Fruit fly (Drosophila melanogaster) whole organism, embryonic: Measurements from ENCODE around the gene CG1273.

Source experiments
- ATbp ChIP-seq: fragments of 200-800 bp; sonication (Bioruptor generic); optimal IDR thresholded peaks from 2 replicates; lab custom pipeline; 2017; ENCODE audit warnings: missing biosample characterization, mild to moderate bottlenecking, missing genetic modification characterization, missing genetic modification reagents
- Atf6 ChIP-seq: fragments of 200-800 bp; sonication (Bioruptor generic); IDR thresholded peaks from 2 replicates; pipeline ENCODE4 v1.3.6; 2022; ENCODE audit warnings: missing biosample characterization, missing genetic modification characterization
- B-H1 ChIP-seq: fragments of 200-800 bp; sonication (Bioruptor generic); IDR thresholded peaks from 3 replicates; pipeline ENCODE4 v1.3.6; 2022; ENCODE audit warnings: missing biosample characterization, missing genetic modification characterization
- Blimp-1 ChIP-seq: fragments of 200-800 bp; sonication (Bioruptor generic); optimal IDR thresholded peaks from 3 replicates; lab custom pipeline; 2018; ENCODE audit warnings: missing biosample characterization, missing genetic modification characterization, mild to moderate bottlenecking, moderate library complexity, missing genetic modification reagents
- CG10366 ChIP-seq: fragments of 200-800 bp; sonication (Bioruptor generic); IDR thresholded peaks from 2 replicates; pipeline ENCODE4 v1.3.6; 2022; ENCODE audit warnings: missing biosample characterization, missing genetic modification characterization
- CG10431 ChIP-seq: fragments of 200-800 bp; sonication (Bioruptor generic); optimal IDR thresholded peaks from 3 replicates; lab custom pipeline; 2018; ENCODE audit warnings: missing biosample characterization, mild to moderate bottlenecking, missing genetic modification characterization
- CG12299 ChIP-seq: fragments of 200-800 bp; sonication (Bioruptor generic); optimal IDR thresholded peaks from 2 replicates; lab custom pipeline; 2018; ENCODE audit warnings: missing biosample characterization, mild to moderate bottlenecking, missing genetic modification characterization
- CG12659 ChIP-seq: fragments of 200-800 bp; sonication (Bioruptor generic); optimal IDR thresholded peaks from 3 replicates; lab custom pipeline; 2017; ENCODE audit warnings: mild to moderate bottlenecking, missing biosample characterization, missing genetic modification reagents, missing genetic modification characterization
- CG13775 ChIP-seq: fragments of 200-800 bp; sonication (Bioruptor generic); optimal IDR thresholded peaks from 3 replicates; lab custom pipeline; 2017; ENCODE audit warnings: missing biosample characterization, mild to moderate bottlenecking, missing genetic modification characterization
- CG14860 ChIP-seq: fragments of 200-800 bp; sonication (Bioruptor generic); IDR thresholded peaks from 3 replicates; pipeline ENCODE4 v1.3.6; 2022; ENCODE audit warnings: missing biosample characterization, missing genetic modification characterization; ENCODE audit not compliant: partially characterized antibody
- CG15601 ChIP-seq: fragments of 200-800 bp; sonication (Bioruptor generic); optimal IDR thresholded peaks from 3 replicates; lab custom pipeline; 2019; ENCODE audit warnings: missing biosample characterization, mild to moderate bottlenecking, missing genetic modification characterization, moderate library complexity
- CG1603 ChIP-seq: fragments of 200-800 bp; sonication (Bioruptor generic); optimal IDR thresholded peaks from 2 replicates; lab custom pipeline; 2019; ENCODE audit warnings: missing biosample characterization, mild to moderate bottlenecking, missing genetic modification characterization, moderate library complexity
- CG18599 ChIP-seq: fragments of 200-800 bp; sonication (Bioruptor generic); optimal IDR thresholded peaks from 3 replicates; lab custom pipeline; 2017; ENCODE audit warnings: missing biosample characterization, missing genetic modification characterization, mild to moderate bottlenecking, moderate library complexity, missing genetic modification reagents
- CG2199 ChIP-seq: fragments of 200-800 bp; sonication (Bioruptor generic); IDR thresholded peaks from 3 replicates; pipeline ENCODE4 v1.3.6; 2022; ENCODE audit warnings: missing biosample characterization, missing genetic modification characterization
- CG31365 ChIP-seq: fragments of 200-800 bp; sonication (Bioruptor generic); optimal IDR thresholded peaks from 2 replicates; lab custom pipeline; 2018; ENCODE audit warnings: missing biosample characterization, mild to moderate bottlenecking, missing genetic modification characterization
- CG7839 ChIP-seq: fragments of 200-800 bp; sonication (Bioruptor generic); optimal IDR thresholded peaks from 3 replicates; lab custom pipeline; 2018; ENCODE audit warnings: missing biosample characterization, mild to moderate bottlenecking, missing genetic modification characterization, moderate library complexity
- CG9437 ChIP-seq: fragments of 200-800 bp; sonication (Bioruptor generic); optimal IDR thresholded peaks from 2 replicates; lab custom pipeline; 2018; ENCODE audit warnings: missing biosample characterization, mild to moderate bottlenecking, missing genetic modification characterization
- CHES-1-like ChIP-seq: fragments of 200-800 bp; sonication (Bioruptor generic); optimal IDR thresholded peaks from 2 replicates; lab custom pipeline; 2016; ENCODE audit warnings: missing biosample characterization, missing genetic modification characterization
- D19A ChIP-seq: fragments of 200-800 bp; optimal IDR thresholded peaks from 3 replicates; lab custom pipeline; 2019; ENCODE audit warnings: missing biosample characterization, mild to moderate bottlenecking, missing genetic modification characterization, moderate library complexity
- Dfd ChIP-seq, 2 experiments: fragments of >200 bp; optimal IDR thresholded peaks; 2 replicates each; lab custom pipeline; 2017; ENCODE audit warnings: missing biosample characterization in 2 of 2, missing genetic modification characterization in 2 of 2
- Dip2 ChIP-seq: fragments of 200-800 bp; sonication (Bioruptor generic); IDR thresholded peaks from 2 replicates; pipeline ENCODE4 v1.3.6; 2022; ENCODE audit warnings: missing biosample characterization, missing genetic modification characterization
- Ets65A ChIP-seq: fragments of 200-800 bp; sonication (Bioruptor generic); peaks from one replicate; lab custom pipeline; 2016; ENCODE audit warnings: missing biosample characterization, missing genetic modification characterization
- H15 ChIP-seq: fragments of 200-800 bp; sonication (Bioruptor generic); IDR thresholded peaks from 3 replicates; pipeline ENCODE4 v1.3.6; 2022; ENCODE audit warnings: missing biosample characterization, missing genetic modification characterization
- Hey ChIP-seq: fragments of 200-800 bp; sonication (Bioruptor generic); optimal IDR thresholded peaks from 3 replicates; lab custom pipeline; 2018; ENCODE audit warnings: missing biosample characterization, mild to moderate bottlenecking, missing genetic modification characterization
- Max ChIP-seq: fragments of 200-800 bp; sonication (Bioruptor generic); optimal IDR thresholded peaks from 2 replicates; lab custom pipeline; 2016; ENCODE audit warnings: missing biosample characterization, mild to moderate bottlenecking, missing genetic modification characterization
- Oli ChIP-seq: fragments of 200-800 bp; sonication (Bioruptor generic); optimal IDR thresholded peaks from 2 replicates; lab custom pipeline; 2018; ENCODE audit warnings: missing biosample characterization, mild to moderate bottlenecking, missing genetic modification characterization, moderate library complexity
- PHDP ChIP-seq: fragments of 200-800 bp; sonication (Bioruptor generic); optimal IDR thresholded peaks from 3 replicates; lab custom pipeline; 2018; ENCODE audit warnings: missing biosample characterization, mild to moderate bottlenecking, missing genetic modification characterization, moderate library complexity
- Rx ChIP-seq: fragments of 200-800 bp; sonication (Bioruptor generic); IDR thresholded peaks from 2 replicates; pipeline ENCODE4 v1.3.6; 2022; ENCODE audit warnings: missing biosample characterization, missing genetic modification characterization
- aop ChIP-seq: fragments of 200-800 bp; sonication (Bioruptor generic); IDR thresholded peaks from 2 replicates; pipeline ENCODE4 v1.3.6; 2022; ENCODE audit warnings: missing biosample characterization, missing genetic modification characterization
- bcd ChIP-seq: fragments of 200-800 bp; sonication (Bioruptor generic); optimal IDR thresholded peaks from 2 replicates; lab custom pipeline; 2017; ENCODE audit warnings: missing biosample characterization, mild to moderate bottlenecking, missing genetic modification characterization
- chn ChIP-seq: fragments of 200-800 bp; sonication (Bioruptor generic); optimal IDR thresholded peaks from 2 replicates; lab custom pipeline; 2016; ENCODE audit warnings: missing biosample characterization, missing genetic modification characterization
- dmrt99B ChIP-seq: fragments of 200-800 bp; sonication (Bioruptor generic); optimal IDR thresholded peaks from 2 replicates; lab custom pipeline; 2018; ENCODE audit warnings: missing biosample characterization, mild to moderate bottlenecking, missing genetic modification characterization, moderate library complexity
- dysf ChIP-seq: fragments of 200-800 bp; sonication (Bioruptor generic); IDR thresholded peaks from 3 replicates; pipeline ENCODE4 v1.3.6; 2022; ENCODE audit warnings: missing biosample characterization, missing genetic modification characterization
- ewg ChIP-seq: fragments of 200-800 bp; sonication (Bioruptor generic); optimal IDR thresholded peaks from 3 replicates; lab custom pipeline; 2017; ENCODE audit warnings: mild to moderate bottlenecking, missing biosample characterization, missing genetic modification reagents, missing genetic modification characterization
- eyg ChIP-seq: fragments of 200-800 bp; sonication (Bioruptor generic); optimal IDR thresholded peaks from 3 replicates; lab custom pipeline; 2016; ENCODE audit warnings: missing biosample characterization, missing genetic modification characterization
- gsb ChIP-seq: fragments of 200-800 bp; sonication (Bioruptor generic); IDR thresholded peaks from 2 replicates; pipeline ENCODE4 v1.3.6; 2022; ENCODE audit warnings: missing biosample characterization, missing genetic modification characterization
- gsb-n ChIP-seq: fragments of 200-800 bp; sonication (Bioruptor generic); optimal IDR thresholded peaks from 3 replicates; lab custom pipeline; 2018; ENCODE audit warnings: missing biosample characterization, mild to moderate bottlenecking, missing genetic modification characterization
- inv ChIP-seq: fragments of 200-800 bp; sonication (Bioruptor generic); IDR thresholded peaks from 2 replicates; pipeline ENCODE4 v1.3.6; 2022; ENCODE audit warnings: missing biosample characterization, missing genetic modification characterization; ENCODE audit not compliant: partially characterized antibody
- jigr1 ChIP-seq: fragments of 200-800 bp; sonication (Bioruptor generic); IDR thresholded peaks from 3 replicates; pipeline ENCODE4 v1.3.6; 2022; ENCODE audit warnings: missing biosample characterization, missing genetic modification characterization
- knrl ChIP-seq: fragments of 200-800 bp; sonication (Bioruptor generic); IDR thresholded peaks from 3 replicates; pipeline ENCODE4 v1.3.6; 2022; ENCODE audit warnings: missing biosample characterization, missing genetic modification characterization; ENCODE audit not compliant: partially characterized antibody
- lbe ChIP-seq: fragments of 200-800 bp; sonication (Bioruptor generic); optimal IDR thresholded peaks from 2 replicates; lab custom pipeline; 2016; ENCODE audit warnings: missing biosample characterization, mild to moderate bottlenecking, missing genetic modification characterization
- mld ChIP-seq: fragments of 200-800 bp; sonication (Bioruptor generic); IDR thresholded peaks from 3 replicates; pipeline ENCODE4 v1.3.6; 2022; ENCODE audit warnings: missing biosample characterization, missing genetic modification characterization; ENCODE audit not compliant: partially characterized antibody
- onecut ChIP-seq: fragments of 200-800 bp; sonication (Bioruptor generic); IDR thresholded peaks from 2 replicates; pipeline ENCODE4 v1.3.6; 2022; ENCODE audit warnings: missing biosample characterization, missing genetic modification characterization
- pfk ChIP-seq: fragments of 200-800 bp; sonication (Bioruptor generic); optimal IDR thresholded peaks from 2 replicates; lab custom pipeline; 2018; ENCODE audit warnings: missing biosample characterization, mild to moderate bottlenecking, missing genetic modification characterization, moderate library complexity
- phol ChIP-seq: fragments of 200-800 bp; sonication (Bioruptor generic); optimal IDR thresholded peaks from 3 replicates; lab custom pipeline; 2018; ENCODE audit warnings: missing biosample characterization, mild to moderate bottlenecking, missing genetic modification characterization, moderate library complexity
- sens ChIP-seq: fragments of 200-800 bp; sonication (Bioruptor generic); peaks from one replicate; lab custom pipeline; 2016; ENCODE audit warnings: missing biosample characterization, missing genetic modification characterization
- sna ChIP-seq: fragments of 200-800 bp; sonication (Bioruptor generic); IDR thresholded peaks from 2 replicates; pipeline ENCODE4 v1.3.6; 2022; ENCODE audit warnings: missing biosample characterization, missing genetic modification characterization; ENCODE audit not compliant: partially characterized antibody
- so ChIP-seq: fragments of 200-800 bp; sonication (Bioruptor generic); IDR thresholded peaks from 3 replicates; pipeline ENCODE4 v1.3.6; 2022; ENCODE audit warnings: missing biosample characterization, missing genetic modification characterization
- tgo ChIP-seq: fragments of 200-800 bp; sonication (Bioruptor generic); IDR thresholded peaks from 3 replicates; pipeline ENCODE4 v1.3.6; 2022; ENCODE audit warnings: missing biosample characterization, missing genetic modification characterization
- trem ChIP-seq: fragments of 200-800 bp; optimal IDR thresholded peaks from 3 replicates; lab custom pipeline; 2019; ENCODE audit warnings: missing biosample characterization, mild to moderate bottlenecking, missing genetic modification characterization, moderate library complexity
- yki ChIP-seq: fragments of >200 bp; optimal IDR thresholded peaks from 3 replicates; lab custom pipeline; 2018

CG1273 gene

dm6 chr3L:4262384-4262783 lies 1.1 kb upstream of the CG1273 start, which contains the start of the genes CG11586 and VhaM9.7-a (continued):
- TF ChIP-seq dmrt99B (no peak), CG9437 (GFP tag; lab: Kevin White, UChicago) (no peak), Hey (no peak), inv (GFP tag; lab: Robert Waterston, UW) (peak; percentile 35; the same call in 1 of the 2 replicates), Rx (no peak), jigr1 (GFP tag; lab: Robert Waterston, UW) (no peak), tgo (GFP tag; lab: Robert Waterston, UW) (no peak), trem (tag; lab: Kevin White, UChicago) (peak; percentile 99), CG10366 (GFP tag; lab: Robert Waterston, UW) (0 out of 2 replicates have a peak, but pooled peaks have one; percentile 8), D19A (peak; percentile 23), Atf6 (GFP tag; lab: Robert Waterston, UW) (0 out of 2 replicates have a peak, but pooled peaks have one; percentile 23), pfk (GFP tag; lab: Kevin White, UChicago) (peak; percentile 0), yki (lab: Kevin White, UChicago) (no peak), so (no peak), CG2199 (no peak), mld (GFP tag; lab: Robert Waterston, UW) (no peak), Oli (tag; lab: Kevin White, UChicago) (no peak), ewg (GFP tag; lab: Kevin White, UChicago) (peak; percentile 8), sens (GFP tag; lab: Kevin White, UChicago) (peak; percentile 74), Ets65A (GFP tag; lab: Kevin White, UChicago) (peak; percentile 82), B-H1 (GFP tag; lab: Robert Waterston, UW) (no peak), CG7839 (tag; lab: Kevin White, UChicago) (peak; percentile 26), CG12659 (GFP tag; lab: Kevin White, UChicago) (peak; percentile 68), chn (no peak), Max (peak; percentile 25), Blimp-1 (GFP tag; lab: Kevin White, UChicago) (peak; percentile 24), CG1603 (peak; percentile 18), CG14860 (GFP tag; lab: Robert Waterston, UW) (peak; percentile 71; the same call in 2 of the 3 replicates), CG12299 (no peak), phol (tag; lab: Kevin White, UChicago) (peak; percentile 55), CG18599 (no peak), CG13775 (GFP tag; lab: Kevin White, UChicago) (peak; percentile 49), PHDP (tag; lab: Kevin White, UChicago) (peak; percentile 15), CG10431 (GFP tag; lab: Kevin White, UChicago) (peak; percentile 4), lbe (peak; percentile 53), aop (GFP tag; lab: Robert Waterston, UW) (no peak), Dip2 (GFP tag; lab: Robert Waterston, UW) (no peak), CG15601 (peak; percentile 40), CHES-1-like (GFP tag; lab: Kevin White, UChicago) (no peak), Dfd (GFP tag; optimal IDR thresholded peaks at IDR 0.05; lab: Kevin White, UChicago) (no peak), onecut (GFP tag; lab: Robert Waterston, UW) (peak; percentile 100), gsb (GFP tag; lab: Robert Waterston, UW) (no peak), gsb-n (tag; lab: Kevin White, UChicago) (peak; percentile 11), sna (GFP tag; lab: Robert Waterston, UW) (peak; percentile 68), CG31365 (no peak), knrl (GFP tag; lab: Robert Waterston, UW) (peak; percentile 69), H15 (GFP tag; lab: Robert Waterston, UW) (no peak), ATbp (GFP tag; lab: Kevin White, UChicago) (no peak), eyg (GFP tag; lab: Kevin White, UChicago) (no peak), dysf (GFP tag; lab: Robert Waterston, UW) (no peak), bcd (GFP tag; lab: Kevin White, UChicago) (no peak)
